Worm (Caenorhabditis elegans): ENCODE measurements around the gene C01F6.14.

Gene C01F6.14

DNA sequence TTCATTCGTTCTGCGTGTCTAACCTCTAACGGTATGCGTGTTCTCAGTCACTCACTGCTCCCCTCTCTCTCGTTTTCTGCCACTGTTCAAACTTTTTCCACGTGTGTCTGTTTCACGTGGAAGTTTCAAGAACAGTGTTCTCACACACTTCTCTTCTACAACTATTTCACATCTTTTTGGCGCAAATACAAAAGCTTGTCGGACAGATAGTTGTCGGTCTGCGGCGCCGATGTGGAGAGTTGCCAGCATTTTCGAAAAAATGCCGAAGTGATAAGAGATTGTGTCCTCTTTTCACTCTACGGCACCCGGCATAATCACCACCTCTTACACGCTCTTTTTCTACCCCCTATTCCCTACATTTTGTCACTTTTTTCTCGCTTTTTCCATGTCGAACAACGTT, 14.4 kb upstream of the C01F6.14 start (continued):
- peak; percentile 41 for TF ChIP-seq mxl-3 (GFP tag; optimal IDR thresholded peaks at IDR 0.05)
- no peak for TF ChIP-seq ztf-7 (tag; optimal IDR thresholded peaks at IDR 0.05)
- TF ChIP-seq tra-1 (GFP tag; IDR thresholded peaks at IDR 0.05) = no peak
- no peak for TF ChIP-seq ZK546.5 (tag; optimal IDR thresholded peaks at IDR 0.05)
- TF ChIP-seq dve-1 (tag; optimal IDR thresholded peaks at IDR 0.05; ENCODE audit: insufficient read depth) = peak; percentile 15
- no peak for TF ChIP-seq lir-3 (tag; optimal IDR thresholded peaks at IDR 0.05)
- TF ChIP-seq dmd-8 (GFP tag; IDR thresholded peaks at IDR 0.05) = no peak
- no peak for TF ChIP-seq jun-1 (tag; optimal IDR thresholded peaks at IDR 0.05)

DNA sequence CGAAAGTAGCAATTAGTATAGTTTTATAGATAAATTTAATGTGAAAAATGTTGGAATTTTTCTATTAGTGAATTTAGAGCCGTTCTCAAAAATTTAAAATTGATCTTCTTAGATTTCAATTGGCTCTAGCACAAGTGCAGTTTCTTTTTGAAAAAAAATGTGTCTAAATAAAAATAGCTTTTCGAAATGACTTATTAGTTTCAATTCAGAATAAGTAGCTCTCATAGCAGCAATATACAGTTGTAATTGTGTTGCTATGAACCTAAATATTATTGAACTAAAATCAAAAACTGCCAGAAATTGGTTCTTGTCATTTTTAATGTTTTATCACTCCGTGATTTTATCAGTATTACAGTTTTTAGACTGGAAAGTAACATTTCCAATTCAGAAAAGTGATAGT, 13.8 kb upstream of the C01F6.14 start:
- TF ChIP-seq dmd-9 (GFP tag; IDR thresholded peaks at IDR 0.05) (no peak), daf-16 (GFP tag; optimal IDR thresholded peaks at IDR 0.05) (no peak), daf-16 (tag; optimal IDR thresholded peaks at IDR 0.05) (peak; percentile 48), Y105C5A.15 (GFP tag; IDR thresholded peaks at IDR 0.05) (no peak), unc-62 (GFP tag; optimal IDR thresholded peaks at IDR 0.05 in 1 of 2) (peak in 1 of 2 experiments; percentile 94), unc-62 (tag; optimal IDR thresholded peaks at IDR 0.05) (no peak), hif-1 (tag; optimal IDR thresholded peaks at IDR 0.05) (no peak), dmd-8 (GFP tag; IDR thresholded peaks at IDR 0.05) (no peak), tra-1 (GFP tag; IDR thresholded peaks at IDR 0.05) (no peak)

DNA sequence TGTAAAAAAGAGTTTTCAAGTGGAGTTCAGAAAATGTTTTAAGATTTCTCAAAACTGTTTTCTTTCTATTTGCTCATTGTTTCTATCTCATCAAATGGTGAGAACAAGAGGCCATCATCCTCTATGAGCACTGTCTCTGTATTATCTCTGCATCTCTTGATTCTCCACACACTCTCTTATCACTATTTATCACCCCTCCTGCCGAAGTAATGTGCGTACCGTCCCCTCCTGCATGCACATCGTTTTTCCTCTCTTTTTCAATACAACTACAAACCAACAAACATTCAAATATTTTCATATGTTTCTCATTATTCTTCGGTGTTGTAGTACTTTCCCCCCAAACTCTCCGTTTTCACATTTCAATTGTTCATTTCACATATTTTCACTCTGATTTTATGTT, 12.5 kb upstream of the C01F6.14 start:
- TF ChIP-seq snpc-1.2 (GFP tag; IDR thresholded peaks at IDR 0.05) (no peak), egl-27 (tag; optimal IDR thresholded peaks at IDR 0.05) (no peak), arid-1 (GFP tag; conservative IDR thresholded peaks at IDR 0.05) (no peak), mdt-29 (GFP tag; IDR thresholded peaks at IDR 0.05) (no peak), lsy-2 (tag; optimal IDR thresholded peaks at IDR 0.05) (no peak), daf-16 (GFP tag; optimal IDR thresholded peaks at IDR 0.05) (no peak), daf-16 (tag; optimal IDR thresholded peaks at IDR 0.05) (peak; percentile 38), unc-39 (tag; optimal IDR thresholded peaks at IDR 0.05) (no peak), F26F4.8 (GFP tag; conservative IDR thresholded peaks at IDR 0.05) (no peak), mdl-1 (tag; optimal IDR thresholded peaks at IDR 0.05) (no peak), Y5F2A.4 (GFP tag; optimal IDR thresholded peaks at IDR 0.05) (no peak), pqm-1 (tag; optimal IDR thresholded peaks at IDR 0.05) (peak; percentile 73), snpc-4 (tag; optimal IDR thresholded peaks at IDR 0.05) (no peak), spr-3 (GFP tag; optimal IDR thresholded peaks at IDR 0.05) (no peak), ces-1 (GFP tag; optimal IDR thresholded peaks at IDR 0.05) (no peak), ZK337.2 (GFP tag; IDR thresholded peaks at IDR 0.05) (no peak), nhr-28 (tag; optimal IDR thresholded peaks at IDR 0.05) (peak; percentile 80), jun-1 (tag; optimal IDR thresholded peaks at IDR 0.05) (no peak), dve-1 (tag; optimal IDR thresholded peaks at IDR 0.05; ENCODE audit: insufficient read depth) (peak; percentile 54), mes-2 (tag; optimal IDR thresholded peaks at IDR 0.05; ENCODE audit: poor library complexity, severe bottlenecking) (no peak), cey-2 (tag; optimal IDR thresholded peaks at IDR 0.05; ENCODE audit: borderline replicate concordance, insufficient read depth) (no peak), mxl-3 (GFP tag; optimal IDR thresholded peaks at IDR 0.05) (peak; percentile 10), hlh-30 (tag; optimal IDR thresholded peaks at IDR 0.05; ENCODE audit: insufficient read depth) (no peak), madf-9 (GFP tag; conservative IDR thresholded peaks at IDR 0.05) (no peak), lir-3 (tag; optimal IDR thresholded peaks at IDR 0.05) (no peak), hlh-11 (tag; optimal IDR thresholded peaks at IDR 0.05) (peak; percentile 29)

DNA sequence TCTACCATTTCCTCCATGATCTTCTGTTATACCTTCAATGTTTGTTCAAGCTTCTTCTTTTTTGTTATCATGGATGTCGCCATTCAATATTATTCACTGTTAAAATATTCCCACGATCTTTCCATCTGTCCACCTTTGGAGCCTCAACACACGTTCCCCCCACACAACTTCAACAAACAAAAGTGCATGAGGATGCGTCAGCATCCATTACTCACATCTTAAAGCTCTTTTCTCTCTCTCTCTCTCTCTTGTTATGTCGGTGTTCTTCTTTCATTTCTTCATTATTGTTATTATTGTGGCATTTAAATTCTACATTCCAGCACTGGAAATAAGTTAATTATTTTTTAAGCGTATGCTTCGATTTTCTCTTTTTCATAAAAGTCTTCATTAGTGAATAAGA, 10.2 kb upstream of the C01F6.14 start:
- TF ChIP-seq saeg-2 (GFP tag; IDR thresholded peaks at IDR 0.05) (no peak), dve-1 (tag; optimal IDR thresholded peaks at IDR 0.05; ENCODE audit: insufficient read depth) (peak; percentile 13), snpc-1.2 (GFP tag; IDR thresholded peaks at IDR 0.05) (no peak), nhr-6 (tag; optimal IDR thresholded peaks at IDR 0.05) (peak; percentile 57), Y5F2A.4 (GFP tag; optimal IDR thresholded peaks at IDR 0.05) (no peak)
